Worm (Caenorhabditis elegans) whole organism, L1 larva: ENCODE results near the gene lgg-1.

ENCODE experiments used
- C04F5.9 ChIP-seq: sonication (generic microtip); optimal IDR thresholded peaks from 2 replicates; lab custom pipeline; 2016; ENCODE audit warnings: missing genetic modification characterization, missing compliant biosample characterization
- C16A3.4 ChIP-seq: fragments of 150-350 bp; optimal IDR thresholded peaks from 2 replicates; lab custom pipeline; 2014; ENCODE audit warnings: missing biosample characterization, missing genetic modification characterization
- Y116A8C.19 ChIP-seq: sonication (generic microtip); optimal IDR thresholded peaks from 2 replicates; lab custom pipeline; 2016; ENCODE audit warnings: missing compliant biosample characterization, missing genetic modification characterization, borderline replicate concordance
- aha-1 ChIP-seq: fragments of 150-350 bp; optimal IDR thresholded peaks from 2 replicates; lab custom pipeline; 2014; ENCODE audit warnings: missing biosample characterization, missing genetic modification characterization
- ama-1 ChIP-seq: fragments of 150-350 bp; optimal IDR thresholded peaks from 2 replicates; lab custom pipeline; 2014
- blmp-1 ChIP-seq: fragments of 150-350 bp; optimal IDR thresholded peaks from 2 replicates; lab custom pipeline; 2014; ENCODE audit warnings: missing biosample characterization, missing genetic modification characterization
- ceh-8 ChIP-seq: fragments of 200-800 bp; sonication (Bioruptor generic); optimal IDR thresholded peaks from 2 replicates; lab custom pipeline; 2018; ENCODE audit warnings: mild to moderate bottlenecking, missing genetic modification characterization, moderate library complexity, missing compliant biosample characterization
- ceh-82 ChIP-seq, 3 experiments: fragments of 150-350 bp in 1 of 3; sonication (generic microtip) in 2 of 3; optimal IDR thresholded peaks; 2 replicates each; lab custom pipeline; 2014 to 2017; ENCODE audit warnings: missing biosample characterization in 3 of 3, missing genetic modification characterization in 3 of 3
- ceh-88 ChIP-seq: fragments of 200-800 bp; sonication (Bioruptor generic); IDR thresholded peaks from 2 replicates; pipeline ENCODE4 v1.3.6; 2022; ENCODE audit warnings: missing genetic modification characterization, missing compliant biosample characterization
- dpl-1 ChIP-seq, 3 experiments: fragments of 150-350 bp in 2 of 3; sonication (generic microtip) in 1 of 3; optimal IDR thresholded peaks; 2 replicates each; lab custom pipeline; 2014 to 2017; ENCODE audit warnings: missing biosample characterization in 3 of 3, missing genetic modification characterization in 3 of 3, missing genetic modification reagents in 3 of 3
- dsc-1 ChIP-seq: sonication (generic microtip); optimal IDR thresholded peaks from 2 replicates; lab custom pipeline; 2016; ENCODE audit warnings: mild to moderate bottlenecking, missing genetic modification characterization, missing compliant biosample characterization
- efl-1 ChIP-seq, 4 experiments: fragments of 150-350 bp; optimal IDR thresholded peaks in 3 of 4; peaks in 1 of 4; 1 replicate in 1 of 4; 2 replicates in 3 of 4; lab custom pipeline; 2014; ENCODE audit warnings: missing biosample characterization in 2 of 4, missing genetic modification characterization in 2 of 4, missing genetic modification reagents in 2 of 4
- egl-27 ChIP-seq, 2 experiments: fragments of 150-350 bp in 1 of 2; sonication (generic microtip); optimal IDR thresholded peaks; 3 replicates each; lab custom pipeline; 2017 to 2018; ENCODE audit warnings: missing biosample characterization in 2 of 2, missing genetic modification characterization in 2 of 2, missing genetic modification reagents in 2 of 2
- elt-2 ChIP-seq: sonication (generic microtip); optimal IDR thresholded peaks from 2 replicates; lab custom pipeline; 2016; ENCODE audit warnings: missing genetic modification characterization, mild to moderate bottlenecking, inconsistent platforms, missing compliant biosample characterization, missing genetic modification reagents
- fkh-10 ChIP-seq: sonication (generic microtip); optimal IDR thresholded peaks from 2 replicates; lab custom pipeline; 2017; ENCODE audit warnings: missing biosample characterization, missing genetic modification reagents, missing genetic modification characterization
- fkh-8 ChIP-seq: sonication (generic microtip); optimal IDR thresholded peaks from 2 replicates; lab custom pipeline; 2016; ENCODE audit warnings: mild to moderate bottlenecking, missing genetic modification characterization, missing compliant biosample characterization
- fos-1 ChIP-seq: fragments of 150-350 bp; optimal IDR thresholded peaks from 2 replicates; lab custom pipeline; 2014; ENCODE audit warnings: missing biosample characterization, missing genetic modification characterization
- grh-1 ChIP-seq: fragments of 200-800 bp; sonication (Bioruptor generic); IDR thresholded peaks from 2 replicates; pipeline ENCODE4 v1.3.6; 2022; ENCODE audit warnings: missing genetic modification reagents, missing genetic modification characterization, missing compliant biosample characterization
- hlh-17 ChIP-seq: fragments of 200-800 bp; sonication (Bioruptor generic); optimal IDR thresholded peaks from 2 replicates; lab custom pipeline; 2018; ENCODE audit warnings: missing genetic modification characterization, mild to moderate bottlenecking, missing compliant biosample characterization, moderate library complexity, borderline replicate concordance
- hpl-2 ChIP-seq: fragments of 150-350 bp; optimal IDR thresholded peaks from 2 replicates; lab custom pipeline; 2014; ENCODE audit warnings: missing biosample characterization, missing genetic modification reagents, missing genetic modification characterization
- lin-13 ChIP-seq: fragments of 150-350 bp; optimal IDR thresholded peaks from 2 replicates; lab custom pipeline; 2014; ENCODE audit warnings: missing biosample characterization, missing genetic modification reagents, missing genetic modification characterization
- lin-35 ChIP-seq, 2 experiments: fragments of 150-350 bp; optimal IDR thresholded peaks; 2 replicates each; lab custom pipeline; 2014; ENCODE audit warnings: missing biosample characterization in 2 of 2, missing genetic modification characterization in 2 of 2, missing genetic modification reagents in 2 of 2
- lin-39 ChIP-seq: fragments of 150-350 bp; optimal IDR thresholded peaks from 2 replicates; lab custom pipeline; 2014; ENCODE audit warnings: missing biosample characterization, missing genetic modification reagents, missing genetic modification characterization
- lir-3 ChIP-seq: sonication (generic microtip); optimal IDR thresholded peaks from 2 replicates; lab custom pipeline; 2016; ENCODE audit warnings: mild to moderate bottlenecking, missing genetic modification characterization, moderate library complexity, missing compliant biosample characterization; ENCODE audit not compliant: poor library complexity
- mab-9 ChIP-seq: fragments of 200-800 bp; sonication (Bioruptor generic); IDR thresholded peaks from 2 replicates; pipeline ENCODE4 v1.3.6; 2022; ENCODE audit warnings: missing genetic modification reagents, missing genetic modification characterization, missing compliant biosample characterization
- mdl-1 ChIP-seq, 2 experiments: fragments of 150-350 bp; optimal IDR thresholded peaks; 2 replicates each; lab custom pipeline; 2014 to 2017; ENCODE audit warnings: missing biosample characterization in 2 of 2, missing genetic modification characterization in 2 of 2, inconsistent platforms in 1 of 2
- mef-2 ChIP-seq: fragments of 150-350 bp; optimal IDR thresholded peaks from 2 replicates; lab custom pipeline; 2014; ENCODE audit warnings: missing biosample characterization, missing genetic modification characterization
- mep-1 ChIP-seq: fragments of 150-350 bp; optimal IDR thresholded peaks from 2 replicates; lab custom pipeline; 2014; ENCODE audit warnings: missing biosample characterization, missing genetic modification characterization
- nhr-12 ChIP-seq: sonication (generic microtip); optimal IDR thresholded peaks from 2 replicates; lab custom pipeline; 2017; ENCODE audit warnings: missing biosample characterization, missing genetic modification characterization
- nhr-19 ChIP-seq: fragments of 200-800 bp; sonication (Bioruptor generic); conservative IDR thresholded peaks from 2 replicates; pipeline ENCODE4 v1.3.6; 2022; ENCODE audit warnings: missing genetic modification characterization, missing compliant biosample characterization
- nhr-20 ChIP-seq: sonication (generic microtip); optimal IDR thresholded peaks from 2 replicates; lab custom pipeline; 2016; ENCODE audit warnings: mild to moderate bottlenecking, missing genetic modification characterization, missing compliant biosample characterization
- nhr-47 ChIP-seq: sonication (generic microtip); optimal IDR thresholded peaks from 2 replicates; lab custom pipeline; 2016; ENCODE audit warnings: mild to moderate bottlenecking, missing genetic modification characterization, moderate library complexity, missing compliant biosample characterization
- nhr-76 ChIP-seq: sonication (generic microtip); optimal IDR thresholded peaks from 2 replicates; lab custom pipeline; 2017; ENCODE audit warnings: missing biosample characterization, missing genetic modification characterization
- nhr-84 ChIP-seq: sonication (generic microtip); optimal IDR thresholded peaks from 2 replicates; lab custom pipeline; 2017; ENCODE audit warnings: missing biosample characterization, missing genetic modification characterization
- nhr-90 ChIP-seq: sonication (generic microtip); optimal IDR thresholded peaks from 2 replicates; lab custom pipeline; 2016; ENCODE audit warnings: mild to moderate bottlenecking, missing genetic modification characterization, missing compliant biosample characterization; ENCODE audit not compliant: poor library complexity
- pag-3 ChIP-seq: sonication (generic microtip); optimal IDR thresholded peaks from 2 replicates; lab custom pipeline; 2017; ENCODE audit warnings: missing genetic modification characterization, mild to moderate bottlenecking, missing compliant biosample characterization, antibody characterized with exemption, borderline replicate concordance; ENCODE audit not compliant: insufficient read depth
- pax-3 ChIP-seq: fragments of 200-800 bp; sonication (Bioruptor generic); optimal IDR thresholded peaks from 2 replicates; lab custom pipeline; 2018; ENCODE audit warnings: mild to moderate bottlenecking, missing genetic modification characterization, moderate library complexity, missing compliant biosample characterization
- pqm-1 ChIP-seq: sonication (generic microtip); optimal IDR thresholded peaks from 3 replicates; lab custom pipeline; 2017; ENCODE audit warnings: missing biosample characterization, missing genetic modification characterization
- skn-1 ChIP-seq: fragments of 150-350 bp; optimal IDR thresholded peaks from 2 replicates; lab custom pipeline; 2014; ENCODE audit warnings: missing biosample characterization, missing genetic modification characterization
- snu-23 ChIP-seq: sonication (generic microtip); optimal IDR thresholded peaks from 2 replicates; lab custom pipeline; 2016; ENCODE audit warnings: missing genetic modification characterization, missing compliant biosample characterization
- sox-4 ChIP-seq: sonication (generic microtip); optimal IDR thresholded peaks from 2 replicates; lab custom pipeline; 2016; ENCODE audit warnings: missing genetic modification characterization, missing compliant biosample characterization
- sptf-1 ChIP-seq: fragments of 150-350 bp; optimal IDR thresholded peaks from 2 replicates; lab custom pipeline; 2014; ENCODE audit warnings: missing biosample characterization, missing genetic modification characterization
- swsn-7 ChIP-seq: sonication (generic microtip); optimal IDR thresholded peaks from 2 replicates; lab custom pipeline; 2016; ENCODE audit warnings: missing genetic modification characterization, missing compliant biosample characterization
- unc-86 ChIP-seq: sonication (generic microtip); optimal IDR thresholded peaks from 2 replicates; lab custom pipeline; 2016; ENCODE audit warnings: missing genetic modification characterization, missing compliant biosample characterization
- vab-15 ChIP-seq: sonication (generic microtip); optimal IDR thresholded peaks from 2 replicates; lab custom pipeline; 2017; ENCODE audit warnings: missing genotype, mild to moderate bottlenecking, missing genetic modification characterization, missing compliant biosample characterization
- zag-1 ChIP-seq: fragments of 150-350 bp; optimal IDR thresholded peaks from 2 replicates; lab custom pipeline; 2014; ENCODE audit warnings: missing biosample characterization, missing genetic modification characterization
- ztf-11 ChIP-seq, 2 experiments: sonication (generic microtip); optimal IDR thresholded peaks; 2 replicates each; lab custom pipeline; 2016 to 2017; ENCODE audit warnings: missing genetic modification characterization in 2 of 2, missing biosample characterization in 1 of 2, missing compliant biosample characterization in 1 of 2

lgg-1 gene

DNA sequence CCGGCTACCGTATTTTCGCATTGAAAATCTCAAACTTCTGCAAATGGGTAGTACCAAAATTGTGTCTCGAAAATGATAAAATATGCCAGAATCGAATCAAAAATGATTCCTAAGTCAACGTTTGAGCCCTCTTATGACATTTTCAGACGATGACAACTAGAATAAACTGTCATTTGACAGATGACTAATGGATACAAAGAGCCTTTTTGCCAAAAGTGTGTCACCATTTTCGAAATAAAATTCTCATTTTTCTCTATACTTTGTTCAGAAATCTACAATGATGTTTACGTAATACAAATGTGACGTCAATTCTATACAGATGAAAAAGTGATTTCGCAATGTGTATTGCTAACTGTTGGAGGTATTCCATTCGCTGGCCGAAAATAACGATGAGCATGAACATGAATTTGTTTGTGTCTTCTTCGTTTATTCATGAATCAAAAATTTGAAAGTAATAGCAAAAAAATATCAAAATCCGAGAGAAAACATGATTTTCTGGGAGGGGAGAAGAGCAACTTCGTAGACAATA is 904 bp downstream of the lgg-1 start (continued):
- peak; percentile 56 for TF ChIP-seq nhr-20 (tag; lab: Kevin White, UChicago)
- peak; percentile 71 for TF ChIP-seq fkh-8
- TF ChIP-seq mep-1 (tag; lab: Kevin White, UChicago) = peak; percentile 63
- peak; percentile 48 for TF ChIP-seq lir-3
- no peak for TF ChIP-seq hlh-17 (GFP tag; lab: Kevin White, UChicago)
- TF ChIP-seq mdl-1 (tag; optimal IDR thresholded peaks at IDR 0.05; lab: Kevin White, UChicago) = peak in 1 of 2 experiments; percentile 5
- TF ChIP-seq sptf-1 (tag; lab: Kevin White, UChicago) = no peak
- TF ChIP-seq, all 84 proteins: peak for 34

ce11 chrII:6345195-6346158 is 2.0 kb downstream of the lgg-1 start, which contains the start of gene C32D5.8:
Gene C32D5.8, minus strand, starts transcription at chrII:6345964.
- TF ChIP-seq lin-35 (GFP tag; optimal IDR thresholded peaks at IDR 0.05; lab: Kevin White, UChicago) = peak in 1 of 2 experiments; percentile 33
- TF ChIP-seq sox-4 (tag; lab: Kevin White, UChicago) = no peak
- peak; percentile 28 for TF ChIP-seq snu-23 (GFP tag; lab: Kevin White, UChicago)
- TF ChIP-seq dsc-1 (tag; lab: Kevin White, UChicago) = no peak
- no peak for TF ChIP-seq ztf-11 (tag; optimal IDR thresholded peaks at IDR 0.05; lab: Kevin White, UChicago)
- TF ChIP-seq fkh-8 = peak; percentile 32
- TF ChIP-seq zag-1 (tag; lab: Kevin White, UChicago) = no peak
- TF ChIP-seq swsn-7 = no peak
- no peak for TF ChIP-seq pqm-1
- no peak for TF ChIP-seq nhr-90 (tag; lab: Kevin White, UChicago)
- TF ChIP-seq pag-3 (tag; lab: Kevin White, UChicago) = no peak
- TF ChIP-seq ama-1 = peak; percentile 45
- TF ChIP-seq unc-86 (tag; lab: Kevin White, UChicago) = no peak
- no peak for TF ChIP-seq efl-1 (optimal IDR thresholded peaks at IDR 0.05; lab: Kevin White, UChicago)
- peak in 1 of 2 experiments; percentile 79 for TF ChIP-seq efl-1 (GFP tag; optimal IDR thresholded peaks at IDR 0.05 in 1 of 2; lab: Kevin White, UChicago)
- no peak for TF ChIP-seq egl-27 (tag; optimal IDR thresholded peaks at IDR 0.05; lab: Kevin White, UChicago)
- TF ChIP-seq blmp-1 (tag; lab: Kevin White, UChicago) = peak; percentile 37
- TF ChIP-seq hpl-2 (GFP tag; lab: Kevin White, UChicago) = no peak
- TF ChIP-seq C16A3.4 (tag; lab: Kevin White, UChicago) = no peak
- TF ChIP-seq fkh-10 (GFP tag; lab: Kevin White, UChicago) = no peak
- no peak for TF ChIP-seq nhr-12
- TF ChIP-seq mep-1 (tag; lab: Kevin White, UChicago) = peak; percentile 37
- no peak for TF ChIP-seq vab-15 (tag; lab: Kevin White, UChicago)
- TF ChIP-seq nhr-84 (tag; lab: Kevin White, UChicago) = no peak
- no peak for TF ChIP-seq nhr-76 (tag; lab: Kevin White, UChicago)
- TF ChIP-seq lin-39 (tag; lab: Kevin White, UChicago) = no peak
- TF ChIP-seq pax-3 (tag; lab: Kevin White, UChicago) = no peak
- no peak for TF ChIP-seq ceh-88 (GFP tag; lab: Robert Waterston, UW)
- 0 out of 2 replicates have a peak, but pooled peaks have one; percentile 8 for TF ChIP-seq grh-1 (GFP tag; lab: Robert Waterston, UW)
- no peak for TF ChIP-seq ceh-82 (tag; optimal IDR thresholded peaks at IDR 0.05; lab: Kevin White, UChicago)
- peak in 1 of 3 experiments; percentile 8 for TF ChIP-seq dpl-1 (GFP tag; optimal IDR thresholded peaks at IDR 0.05; lab: Kevin White, UChicago)
- TF ChIP-seq nhr-19 (GFP tag; lab: Robert Waterston, UW) = no peak
- no peak for TF ChIP-seq ceh-8 (GFP tag; lab: Kevin White, UChicago)
- no peak for TF ChIP-seq lir-3
- TF ChIP-seq C04F5.9 (tag; lab: Kevin White, UChicago) = no peak
- TF ChIP-seq fos-1 (tag; lab: Kevin White, UChicago) = no peak
- TF ChIP-seq mab-9 (GFP tag; lab: Robert Waterston, UW) = no peak
- no peak for TF ChIP-seq skn-1 (tag; lab: Kevin White, UChicago)
- TF ChIP-seq aha-1 (tag; lab: Kevin White, UChicago) = no peak
- no peak for TF ChIP-seq Y116A8C.19 (tag; lab: Kevin White, UChicago)
- TF ChIP-seq lin-13 (GFP tag; lab: Kevin White, UChicago) = no peak
- TF ChIP-seq nhr-47 (tag; lab: Kevin White, UChicago) = no peak
- no peak for TF ChIP-seq mef-2 (tag; lab: Kevin White, UChicago)
- peak; percentile 13 for TF ChIP-seq elt-2 (tag; lab: Kevin White, UChicago)
